Fruit fly (Drosophila melanogaster): ENCODE measurements around the gene smp-30.

The smp-30 gene

DNA sequence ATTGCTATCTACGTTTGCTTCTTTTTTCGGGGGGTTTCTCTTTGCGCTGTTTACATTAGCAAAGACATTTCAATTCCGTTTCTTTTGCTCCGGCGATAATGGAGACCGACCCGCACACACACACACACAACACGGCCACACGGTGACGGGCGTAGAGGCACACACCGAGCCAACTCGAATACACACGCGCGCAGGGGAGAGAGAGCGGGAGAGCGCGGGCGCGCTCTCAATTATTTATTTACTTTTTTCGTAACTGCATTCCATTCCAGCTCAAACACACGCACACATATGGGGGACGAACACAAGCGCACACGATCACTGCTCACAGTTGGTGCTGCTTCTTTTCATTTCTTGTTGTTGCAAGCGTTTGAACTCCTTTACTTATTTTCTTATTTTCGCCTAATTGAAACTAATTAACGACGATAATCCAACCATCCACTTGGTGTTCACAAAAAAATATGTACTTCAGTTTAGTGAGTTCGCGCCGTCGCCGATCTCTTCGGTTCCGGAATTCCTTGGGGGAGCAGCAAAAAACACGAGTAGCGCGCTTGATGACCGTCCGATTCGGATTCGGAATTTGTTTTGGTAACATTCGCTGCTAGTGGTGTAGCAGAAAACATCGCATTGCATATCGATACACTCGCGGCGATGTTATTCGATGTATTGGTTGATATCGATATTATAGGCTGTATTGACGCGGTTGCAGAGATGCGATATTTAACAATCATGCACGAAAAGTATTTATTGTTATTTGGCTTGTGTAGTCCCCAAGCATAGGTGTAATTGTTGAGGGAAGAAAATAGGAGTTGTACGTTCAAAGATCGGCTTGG lies 27.2 kb downstream of the smp-30 start, which contains the start of gene kibra (continued):
- peak; percentile 63 for TF ChIP-seq tap (tag; optimal IDR thresholded peaks at IDR 0.05)
- peak; percentile 88 for TF ChIP-seq CG30020 (tag; optimal IDR thresholded peaks at IDR 0.05)
- peak; percentile 80 for TF ChIP-seq yki (optimal IDR thresholded peaks at IDR 0.05)
- TF ChIP-seq gcm2 (GFP tag; optimal IDR thresholded peaks at IDR 0.05): peak; percentile 36
- TF ChIP-seq CG10654 (GFP tag; optimal IDR thresholded peaks at IDR 0.05): peak; percentile 74
- peak; percentile 22 for TF ChIP-seq Mad (GFP tag; optimal IDR thresholded peaks at IDR 0.05)
- peak; percentile 85 for TF ChIP-seq CG13894 (tag; optimal IDR thresholded peaks at IDR 0.05)
- peak; percentile 32 for TF ChIP-seq CG9876 (GFP tag; optimal IDR thresholded peaks at IDR 0.05)
- no peak for TF ChIP-seq row (GFP tag; IDR thresholded peaks at IDR 0.05)
- TF ChIP-seq NfI (GFP tag; optimal IDR thresholded peaks at IDR 0.05): peak; percentile 53
- no peak for TF ChIP-seq C15 (GFP tag; IDR thresholded peaks at IDR 0.05)
- TF ChIP-seq CG4360 (GFP tag; IDR thresholded peaks at IDR 0.05): no peak
- no peak for TF ChIP-seq Dll (GFP tag; IDR thresholded peaks at IDR 0.05; ENCODE audit: partially characterized antibody)
- TF ChIP-seq CG17359 (tag; optimal IDR thresholded peaks at IDR 0.05): no peak
- TF ChIP-seq Scr (GFP tag; IDR thresholded peaks at IDR 0.05; ENCODE audit: partially characterized antibody): no peak
- no peak for TF ChIP-seq MBD-R2 (GFP tag; IDR thresholded peaks at IDR 0.05)
- TF ChIP-seq Optix (GFP tag; IDR thresholded peaks at IDR 0.05): no peak
- no peak for TF ChIP-seq zen2 (GFP tag; IDR thresholded peaks at IDR 0.05; ENCODE audit: partially characterized antibody)
- no peak for TF ChIP-seq CG15011 (GFP tag; optimal IDR thresholded peaks at IDR 0.05)
- peak; percentile 32 for TF ChIP-seq CG12942 (GFP tag; optimal IDR thresholded peaks at IDR 0.05)
- peak; percentile 80 for TF ChIP-seq Camta (GFP tag; optimal IDR thresholded peaks at IDR 0.05)
- peak; percentile 30 for TF ChIP-seq MESR4 (GFP tag; optimal IDR thresholded peaks at IDR 0.05)
- TF ChIP-seq jigr1 (GFP tag; IDR thresholded peaks at IDR 0.05): no peak
- TF ChIP-seq CG13424 (tag; optimal IDR thresholded peaks at IDR 0.05): peak; percentile 62
- TF ChIP-seq GATAe (GFP tag; conservative IDR thresholded peaks at IDR 0.05): no peak
- no peak for TF ChIP-seq peb (GFP tag; IDR thresholded peaks at IDR 0.05)
- no peak for TF ChIP-seq al (GFP tag; IDR thresholded peaks at IDR 0.05)
- TF ChIP-seq Antp (GFP tag; optimal IDR thresholded peaks at IDR 0.05): peak; percentile 73
- TF ChIP-seq CG15479 (GFP tag; optimal IDR thresholded peaks at IDR 0.05): no peak
- TF ChIP-seq lola (GFP tag; optimal IDR thresholded peaks at IDR 0.05): peak in 2 of 3 experiments; percentile 40 to 97
- peak; percentile 83 for TF ChIP-seq Ets97D (GFP tag; optimal IDR thresholded peaks at IDR 0.05)
- TF ChIP-seq lov (optimal IDR thresholded peaks at IDR 0.05): no peak
- no peak for TF ChIP-seq lov (GFP tag; IDR thresholded peaks at IDR 0.05)
- TF ChIP-seq CG11695 (GFP tag; IDR thresholded peaks at IDR 0.05): no peak
- TF ChIP-seq CG2712 (tag; optimal IDR thresholded peaks at IDR 0.05): peak; percentile 73
- TF ChIP-seq Meics (GFP tag; optimal IDR thresholded peaks at IDR 0.05): peak; percentile 59
- peak; percentile 71 for TF ChIP-seq Blimp-1 (GFP tag; optimal IDR thresholded peaks at IDR 0.05)
- TF ChIP-seq vvl (GFP tag; IDR thresholded peaks at IDR 0.05): no peak
- TF ChIP-seq rib (GFP tag; IDR thresholded peaks at IDR 0.05): no peak
- no peak for TF ChIP-seq CG11085 (GFP tag; IDR thresholded peaks at IDR 0.05)
- peak; percentile 84 for TF ChIP-seq CG8290 (GFP tag; optimal IDR thresholded peaks at IDR 0.05)
- peak; percentile 12 to 94 for TF ChIP-seq CG8290 (tag; optimal IDR thresholded peaks at IDR 0.05)
- TF ChIP-seq CG7372 (GFP tag; IDR thresholded peaks at IDR 0.05): no peak
- TF ChIP-seq Oli (tag; optimal IDR thresholded peaks at IDR 0.05): no peak
- no peak for TF ChIP-seq sim (GFP tag; IDR thresholded peaks at IDR 0.05)
- peak; percentile 36 for TF ChIP-seq CG33557 (GFP tag; optimal IDR thresholded peaks at IDR 0.05)
- no peak for TF ChIP-seq CG9932 (GFP tag; IDR thresholded peaks at IDR 0.05)
- TF ChIP-seq CG7745 (tag; optimal IDR thresholded peaks at IDR 0.05): no peak
- peak; percentile 72 for TF ChIP-seq CG9727 (GFP tag; optimal IDR thresholded peaks at IDR 0.05)
- peak; percentile 53 for TF ChIP-seq CG8089 (GFP tag; optimal IDR thresholded peaks at IDR 0.05)

Measured in whole organism, embryonic.